Fruit fly (Drosophila melanogaster): ENCODE measurements around the gene CG14416.

CG14416 gene

DNA sequence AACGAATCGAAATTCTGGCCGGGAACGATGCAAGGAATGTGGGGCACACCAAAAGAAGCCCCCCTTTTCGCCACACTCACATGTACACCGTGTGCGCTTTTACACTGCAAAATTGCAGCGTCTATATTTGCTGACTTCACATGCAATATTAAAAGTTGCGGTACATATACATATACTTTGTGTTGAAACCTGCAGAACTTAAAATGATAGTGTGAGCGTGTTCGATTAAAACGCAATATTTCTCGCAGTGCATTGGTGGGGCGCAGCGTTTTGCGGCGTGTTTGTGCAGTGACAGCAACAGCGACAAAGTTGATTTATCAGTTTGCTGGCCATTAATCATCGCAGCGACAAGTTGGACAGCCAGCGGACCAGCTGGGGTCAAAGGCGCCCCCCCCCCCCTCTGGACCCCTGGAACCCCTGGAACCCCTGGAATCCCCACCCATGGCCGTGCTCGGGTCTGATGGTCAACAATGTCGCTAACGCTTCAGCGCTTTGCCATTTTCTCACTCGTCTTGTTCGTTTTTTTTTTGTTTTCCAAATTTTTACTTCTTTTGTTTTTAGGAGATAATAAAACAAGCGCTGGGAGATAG is 34.5 kb upstream of the CG14416 start (continued):
- no peak for TF ChIP-seq pan (optimal IDR thresholded peaks at IDR 0.05)
- TF ChIP-seq pan (GFP tag; optimal IDR thresholded peaks at IDR 0.05 in 1 of 2, IDR thresholded peaks at IDR 0.05 in 1 of 2), result no peak
- TF ChIP-seq aop (GFP tag; IDR thresholded peaks at IDR 0.05), result no peak
- no peak for TF ChIP-seq Jarid2 (GFP tag; optimal IDR thresholded peaks at IDR 0.05)
- TF ChIP-seq repo (GFP tag; optimal IDR thresholded peaks at IDR 0.05), result no peak
- TF ChIP-seq CG4282 (GFP tag; optimal IDR thresholded peaks at IDR 0.05), result no peak
- no peak for TF ChIP-seq wor (GFP tag; IDR thresholded peaks at IDR 0.05)
- peak; percentile 11 for TF ChIP-seq CG12391 (tag; optimal IDR thresholded peaks at IDR 0.05)
- TF ChIP-seq CG31441 (GFP tag; IDR thresholded peaks at IDR 0.05), result 0 out of 2 replicates have a peak, but pooled peaks have one; percentile 23
- peak; percentile 6 for TF ChIP-seq Oli (tag; optimal IDR thresholded peaks at IDR 0.05)
- TF ChIP-seq run (tag; optimal IDR thresholded peaks at IDR 0.05), result no peak
- TF ChIP-seq so (GFP tag; IDR thresholded peaks at IDR 0.05), result no peak
- TF ChIP-seq CG4424 (GFP tag; optimal IDR thresholded peaks at IDR 0.05), result no peak
- TF ChIP-seq jumu (GFP tag; optimal IDR thresholded peaks at IDR 0.05), result no peak
- TF ChIP-seq lab (GFP tag; optimal IDR thresholded peaks at IDR 0.05), result peak; percentile 11
- no peak for TF ChIP-seq D19A (tag; optimal IDR thresholded peaks at IDR 0.05)
- no peak for TF ChIP-seq fd64A (GFP tag; optimal IDR thresholded peaks at IDR 0.05)
- no peak for TF ChIP-seq Dad (GFP tag; optimal IDR thresholded peaks at IDR 0.05)
- no peak for TF ChIP-seq CG33213 (GFP tag; optimal IDR thresholded peaks at IDR 0.05)
- peak; percentile 11 for TF ChIP-seq CG10979 (tag; optimal IDR thresholded peaks at IDR 0.05)
- TF ChIP-seq Scr (GFP tag; IDR thresholded peaks at IDR 0.05; ENCODE audit: partially characterized antibody), result no peak
- TF ChIP-seq ham (GFP tag; IDR thresholded peaks at IDR 0.05), result no peak
- TF ChIP-seq scrt (GFP tag; optimal IDR thresholded peaks at IDR 0.05), result no peak

DNA sequence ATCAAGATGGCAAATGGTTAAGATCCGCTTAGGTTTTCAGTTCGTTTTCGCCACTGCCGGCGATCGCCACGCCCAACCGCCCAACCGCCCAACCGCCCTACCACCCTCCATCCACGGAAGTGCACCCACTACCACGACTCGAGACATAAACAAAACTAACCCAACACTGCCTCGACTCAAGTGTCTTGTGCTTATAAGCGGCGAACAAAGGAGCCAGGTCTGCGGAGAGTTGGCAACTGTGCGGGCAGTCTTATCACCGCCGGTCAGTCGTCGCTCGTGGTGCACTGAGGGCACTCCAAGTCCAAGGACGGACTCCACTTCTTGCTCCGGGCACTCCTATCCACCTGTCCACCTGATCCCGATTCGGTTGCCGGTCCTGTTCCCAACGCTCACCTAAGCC is 17.8 kb upstream of the CG14416 start, which contains the start of gene CG3526:
CG3526 (plus strand) TSS at position 301 of the 400 bp plus-strand sequence.
- no peak for TF ChIP-seq CoRest (tag; optimal IDR thresholded peaks at IDR 0.05)

DNA sequence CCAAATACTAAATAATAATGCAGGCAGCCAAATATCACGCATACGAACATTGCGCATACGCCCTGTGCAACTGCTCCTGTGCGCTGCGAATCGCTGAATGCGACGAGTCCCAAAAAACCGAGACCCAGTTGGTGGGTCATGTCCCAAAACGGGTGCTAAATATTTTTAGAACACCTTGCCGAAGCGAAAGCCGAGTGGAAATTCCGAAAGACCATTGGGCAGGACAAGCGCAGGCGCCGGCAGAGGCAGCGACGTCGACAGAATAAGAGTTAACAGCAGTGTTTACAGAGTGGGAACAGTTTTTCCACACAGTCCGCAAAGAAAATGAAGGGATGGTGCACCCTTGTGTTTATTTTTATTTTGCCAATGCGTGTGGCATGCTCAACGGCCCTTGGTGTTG is 15.6 kb upstream of the CG14416 start:
- TF ChIP-seq hbn (GFP tag; IDR thresholded peaks at IDR 0.05; ENCODE audit: partially characterized antibody), result no peak
- TF ChIP-seq cad (GFP tag; optimal IDR thresholded peaks at IDR 0.05), result no peak
- no peak for TF ChIP-seq CG10979 (tag; optimal IDR thresholded peaks at IDR 0.05)
- no peak for TF ChIP-seq CkIIα-i1 (GFP tag; IDR thresholded peaks at IDR 0.05)
- 0 out of 3 replicates have a peak, but pooled peaks have one; percentile 12 for TF ChIP-seq hb (GFP tag; IDR thresholded peaks at IDR 0.05; ENCODE audit: partially characterized antibody)
- peak; percentile 6 for TF ChIP-seq CG5180 (GFP tag; optimal IDR thresholded peaks at IDR 0.05)
- no peak for TF ChIP-seq B-H1 (GFP tag; IDR thresholded peaks at IDR 0.05)
- no peak for TF ChIP-seq CG3726 (GFP tag; IDR thresholded peaks at IDR 0.05)
- TF ChIP-seq CG30020 (tag; optimal IDR thresholded peaks at IDR 0.05), result no peak
- no peak for TF ChIP-seq CoRest (tag; optimal IDR thresholded peaks at IDR 0.05)
- no peak for TF ChIP-seq bcd (GFP tag; optimal IDR thresholded peaks at IDR 0.05)
- TF ChIP-seq lmd (GFP tag; IDR thresholded peaks at IDR 0.05), result no peak
- no peak for TF ChIP-seq danr (GFP tag; IDR thresholded peaks at IDR 0.05)
- TF ChIP-seq nmo (GFP tag; optimal IDR thresholded peaks at IDR 0.05), result no peak
- TF ChIP-seq gsb-n (tag; optimal IDR thresholded peaks at IDR 0.05), result no peak
- no peak for TF ChIP-seq Spps (tag; optimal IDR thresholded peaks at IDR 0.05)
- TF ChIP-seq Deaf1 (tag; optimal IDR thresholded peaks at IDR 0.05), result peak; percentile 91
- no peak for TF ChIP-seq fd102C (GFP tag; optimal IDR thresholded peaks at IDR 0.05)
- TF ChIP-seq NK7.1 (GFP tag; optimal IDR thresholded peaks at IDR 0.05), result no peak
- no peak for TF ChIP-seq Aef1 (GFP tag; IDR thresholded peaks at IDR 0.05)
- TF ChIP-seq sens (GFP tag), result no peak
- TF ChIP-seq CG7372 (GFP tag; IDR thresholded peaks at IDR 0.05), result peak; percentile 59
- TF ChIP-seq ind (GFP tag; optimal IDR thresholded peaks at IDR 0.05), result no peak
- peak; percentile 66; the same call in 1 of the 2 replicates for TF ChIP-seq Adf1 (GFP tag; IDR thresholded peaks at IDR 0.05)
- no peak for TF ChIP-seq CG33557 (GFP tag; optimal IDR thresholded peaks at IDR 0.05)
- TF ChIP-seq CG7556 (GFP tag; optimal IDR thresholded peaks at IDR 0.05), result no peak
- peak; percentile 31 for TF ChIP-seq ewg (GFP tag; optimal IDR thresholded peaks at IDR 0.05)
